Worm (Caenorhabditis elegans): ENCODE measurements around the gene srg-16.

Gene srg-16

ce11 chrII:12467047-12467446 is at the start of gene srg-16:
srg-16 (plus strand) TSS chrII:12467133.
- no peak for TF ChIP-seq nhr-90 (tag; optimal IDR thresholded peaks at IDR 0.05; ENCODE audit: poor library complexity)
- TF ChIP-seq zag-1 (tag; optimal IDR thresholded peaks at IDR 0.05) = no peak
- no peak for TF ChIP-seq blmp-1 (tag; optimal IDR thresholded peaks at IDR 0.05)
- TF ChIP-seq zip-4 (GFP tag; optimal IDR thresholded peaks at IDR 0.05) = no peak
- TF ChIP-seq aly-2 (tag; optimal IDR thresholded peaks at IDR 0.05) = no peak
- no peak for TF ChIP-seq nhr-85 (tag)
- no peak for TF ChIP-seq pag-3 (tag; optimal IDR thresholded peaks at IDR 0.05; ENCODE audit: borderline replicate concordance, insufficient read depth)

- TF ChIP-seq mab-9 (GFP tag; IDR thresholded peaks at IDR 0.05) (no peak), ces-1 (GFP tag; optimal IDR thresholded peaks at IDR 0.05) (no peak), C16A3.4 (tag; optimal IDR thresholded peaks at IDR 0.05) (no peak), dpl-1 (GFP tag; optimal IDR thresholded peaks at IDR 0.05) (no peak), fkh-8 (tag; optimal IDR thresholded peaks at IDR 0.05) (no peak), blmp-1 (tag; optimal IDR thresholded peaks at IDR 0.05) (no peak), lin-13 (GFP tag; optimal IDR thresholded peaks at IDR 0.05) (no peak), zip-4 (GFP tag; optimal IDR thresholded peaks at IDR 0.05) (no peak), nhr-84 (tag; optimal IDR thresholded peaks at IDR 0.05) (no peak), alr-1 (tag; optimal IDR thresholded peaks at IDR 0.05; ENCODE audit: borderline replicate concordance) (no peak), C04F5.9 (tag; optimal IDR thresholded peaks at IDR 0.05) (no peak), nhr-90 (tag; optimal IDR thresholded peaks at IDR 0.05; ENCODE audit: poor library complexity) (no peak), rnt-1 (tag; optimal IDR thresholded peaks at IDR 0.05) (no peak), nhr-12 (tag; optimal IDR thresholded peaks at IDR 0.05) (no peak), irx-1 (tag; optimal IDR thresholded peaks at IDR 0.05) (no peak), mep-1 (tag; optimal IDR thresholded peaks at IDR 0.05) (no peak), lin-39 (tag; optimal IDR thresholded peaks at IDR 0.05) (no peak), ceh-63 (GFP tag; optimal IDR thresholded peaks at IDR 0.05) (no peak), lin-14 (GFP tag; optimal IDR thresholded peaks at IDR 0.05) (no peak)
Measured at ce11 chrII:12417514-12417913, 49.4 kb upstream of the srg-16 start, which contains the start of gene sre-27. sre-27 (minus strand) TSS chrII:12417614.

ce11 chrII:12417996-12418395 is 48.9 kb upstream of the srg-16 start:
- peak; percentile 99 for TF ChIP-seq hlh-4 (tag; optimal IDR thresholded peaks at IDR 0.05)
- TF ChIP-seq nhr-85 (tag) = no peak
- peak; percentile 68 for TF ChIP-seq fkh-8 (tag; optimal IDR thresholded peaks at IDR 0.05)
- no peak for TF ChIP-seq unc-62 (GFP tag; optimal IDR thresholded peaks at IDR 0.05)
- TF ChIP-seq mep-1 (tag; optimal IDR thresholded peaks at IDR 0.05) = no peak
- no peak for TF ChIP-seq aly-2 (tag; optimal IDR thresholded peaks at IDR 0.05)
- no peak for TF ChIP-seq isw-1 (GFP tag; IDR thresholded peaks at IDR 0.05)
- no peak for TF ChIP-seq elt-3 (tag; optimal IDR thresholded peaks at IDR 0.05)
- no peak for TF ChIP-seq zag-1 (tag; optimal IDR thresholded peaks at IDR 0.05)
- peak; percentile 46 for TF ChIP-seq nhr-47 (tag; optimal IDR thresholded peaks at IDR 0.05)
- no peak for TF ChIP-seq vab-15 (tag; optimal IDR thresholded peaks at IDR 0.05)
- no peak for TF ChIP-seq dsc-1 (tag; optimal IDR thresholded peaks at IDR 0.05)

- TF ChIP-seq rnt-1 (tag; optimal IDR thresholded peaks at IDR 0.05) (no peak), mep-1 (tag; optimal IDR thresholded peaks at IDR 0.05) (no peak), irx-1 (tag; optimal IDR thresholded peaks at IDR 0.05) (no peak), skn-1 (tag; optimal IDR thresholded peaks at IDR 0.05) (no peak), fkh-4 (tag; optimal IDR thresholded peaks at IDR 0.05; ENCODE audit: borderline replicate concordance) (no peak), nhr-84 (tag; optimal IDR thresholded peaks at IDR 0.05) (no peak), efl-3 (GFP tag; optimal IDR thresholded peaks at IDR 0.05) (no peak), nhr-90 (tag; optimal IDR thresholded peaks at IDR 0.05; ENCODE audit: poor library complexity) (no peak), fkh-8 (tag; optimal IDR thresholded peaks at IDR 0.05) (no peak), C16A3.4 (tag; optimal IDR thresholded peaks at IDR 0.05) (no peak), ces-1 (GFP tag; optimal IDR thresholded peaks at IDR 0.05) (no peak), vab-15 (tag; optimal IDR thresholded peaks at IDR 0.05) (no peak), pax-3 (tag; optimal IDR thresholded peaks at IDR 0.05) (no peak), ceh-63 (GFP tag; optimal IDR thresholded peaks at IDR 0.05) (no peak), unc-30 (tag; optimal IDR thresholded peaks at IDR 0.05) (no peak), pqm-1 (tag; optimal IDR thresholded peaks at IDR 0.05) (no peak), isw-1 (GFP tag; IDR thresholded peaks at IDR 0.05) (no peak), lin-15B (tag; optimal IDR thresholded peaks at IDR 0.05) (no peak)
Measured at ce11 chrII:12420486-12420885, 46.4 kb upstream of the srg-16 start, which contains the start of gene sre-26. sre-26 (minus strand) TSS chrII:12420586.
